Worm (Caenorhabditis elegans): Measurements from ENCODE around the gene Y39A1A.17.

Gene Y39A1A.17

DNA sequence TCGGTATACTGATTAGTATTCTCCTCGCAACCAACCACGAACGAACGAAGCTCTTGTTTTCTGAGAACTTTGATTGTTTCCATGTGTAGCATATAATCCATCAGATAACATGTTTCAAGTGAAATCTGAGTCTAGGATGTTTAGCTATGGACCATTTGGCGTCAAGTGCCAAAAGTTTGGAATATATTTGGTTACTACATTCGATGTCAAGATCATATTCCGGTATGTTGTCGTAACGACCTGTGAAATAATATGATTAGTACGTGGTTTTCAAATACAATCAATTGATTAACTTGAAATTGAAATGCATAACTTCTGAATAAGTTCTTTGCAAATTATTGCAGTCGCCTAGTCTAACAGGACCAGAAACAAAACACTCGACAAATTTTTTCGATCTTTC lies at the start of gene Y39A1A.17:
TSS of gene Y39A1A.17 (minus strand) at position 101 of the 400 bp plus-strand sequence.
- TF ChIP-seq nhr-11 (tag; optimal IDR thresholded peaks at IDR 0.05) (no peak), pha-4 (tag; optimal IDR thresholded peaks at IDR 0.05) (no peak), ref-2 (tag; optimal IDR thresholded peaks at IDR 0.05) (no peak), lin-11 (tag; optimal IDR thresholded peaks at IDR 0.05) (no peak), pqm-1 (tag; optimal IDR thresholded peaks at IDR 0.05) (no peak), lim-6 (tag; optimal IDR thresholded peaks at IDR 0.05) (no peak)

DNA sequence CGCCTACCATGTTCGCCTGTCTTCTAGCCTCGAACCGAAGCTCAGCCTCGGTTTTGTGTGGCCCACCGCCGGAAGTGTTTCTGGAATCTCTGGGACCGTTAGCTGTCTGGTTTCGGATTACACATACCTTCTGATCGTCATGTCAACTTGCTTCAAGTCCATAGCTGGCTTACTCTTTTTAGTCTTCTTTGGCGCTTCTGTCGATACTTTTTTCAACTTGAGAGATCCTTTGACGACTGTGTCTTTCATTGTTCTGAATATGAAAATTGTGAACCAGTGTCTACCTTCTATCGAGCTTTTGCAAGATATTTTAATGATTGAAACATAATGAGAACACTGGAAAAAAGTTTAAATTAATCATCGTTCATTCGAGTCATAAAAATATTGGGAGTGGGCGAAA lies 49.6 kb upstream of the Y39A1A.17 start, which contains the start of gene K01G5.8:
TSS of gene K01G5.8 (minus strand) at position 255 of the 400 bp plus-strand sequence.
- TF ChIP-seq elt-2 (tag; optimal IDR thresholded peaks at IDR 0.05) (no peak), unc-55 (GFP tag; optimal IDR thresholded peaks at IDR 0.05) (no peak), pag-3 (tag; optimal IDR thresholded peaks at IDR 0.05; ENCODE audit: borderline replicate concordance) (no peak), ttx-3 (tag; optimal IDR thresholded peaks at IDR 0.05) (no peak), hlh-15 (tag; optimal IDR thresholded peaks at IDR 0.05) (no peak), ceh-30 (tag; optimal IDR thresholded peaks at IDR 0.05) (no peak), C08G9.2 (tag; optimal IDR thresholded peaks at IDR 0.05) (no peak), C38D4.7 (GFP tag; optimal IDR thresholded peaks at IDR 0.05) (no peak), hlh-6 (tag; optimal IDR thresholded peaks at IDR 0.05) (no peak), fax-1 (tag; optimal IDR thresholded peaks at IDR 0.05) (no peak), hlh-13 (GFP tag; optimal IDR thresholded peaks at IDR 0.05) (no peak), ref-2 (tag; optimal IDR thresholded peaks at IDR 0.05) (no peak)

DNA sequence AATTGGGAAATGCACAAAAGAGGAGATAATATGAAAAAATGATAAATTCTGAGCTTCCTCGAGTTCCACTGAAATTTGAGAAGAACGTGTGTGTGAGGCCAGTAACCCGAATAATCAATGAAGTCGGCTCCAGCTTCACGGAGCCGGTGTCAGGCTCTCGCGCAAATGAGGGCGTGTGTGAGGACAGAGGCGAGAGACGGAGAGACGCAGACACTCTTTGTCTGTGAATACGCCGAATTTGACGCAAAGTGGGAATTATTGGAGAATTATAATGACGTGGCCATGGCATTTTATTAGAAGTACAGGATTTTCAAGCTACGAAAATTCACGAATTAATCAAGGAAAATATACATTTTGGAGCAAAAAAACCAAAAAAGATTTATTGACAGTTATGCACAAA lies 49.0 kb upstream of the Y39A1A.17 start:
- TF ChIP-seq elt-2 (tag; optimal IDR thresholded peaks at IDR 0.05) (peak; percentile 12), ama-1 (optimal IDR thresholded peaks at IDR 0.05) (peak; percentile 50), Y22D7AL.16 (tag; optimal IDR thresholded peaks at IDR 0.05) (no peak), pha-4 (tag; optimal IDR thresholded peaks at IDR 0.05) (no peak), ceh-34 (tag; optimal IDR thresholded peaks at IDR 0.05) (peak; percentile 78), nfya-1 (tag; optimal IDR thresholded peaks at IDR 0.05) (peak; percentile 9), C38D4.7 (GFP tag; optimal IDR thresholded peaks at IDR 0.05) (no peak), unc-42 (tag; optimal IDR thresholded peaks at IDR 0.05) (peak; percentile 30), sox-4 (tag; optimal IDR thresholded peaks at IDR 0.05) (no peak), ceh-48 (tag; optimal IDR thresholded peaks at IDR 0.05) (peak; percentile 68), tbx-2 (tag; optimal IDR thresholded peaks at IDR 0.05) (peak; percentile 34), ttx-3 (tag; optimal IDR thresholded peaks at IDR 0.05) (no peak), ceh-31 (tag; optimal IDR thresholded peaks at IDR 0.05) (peak; percentile 37)

DNA sequence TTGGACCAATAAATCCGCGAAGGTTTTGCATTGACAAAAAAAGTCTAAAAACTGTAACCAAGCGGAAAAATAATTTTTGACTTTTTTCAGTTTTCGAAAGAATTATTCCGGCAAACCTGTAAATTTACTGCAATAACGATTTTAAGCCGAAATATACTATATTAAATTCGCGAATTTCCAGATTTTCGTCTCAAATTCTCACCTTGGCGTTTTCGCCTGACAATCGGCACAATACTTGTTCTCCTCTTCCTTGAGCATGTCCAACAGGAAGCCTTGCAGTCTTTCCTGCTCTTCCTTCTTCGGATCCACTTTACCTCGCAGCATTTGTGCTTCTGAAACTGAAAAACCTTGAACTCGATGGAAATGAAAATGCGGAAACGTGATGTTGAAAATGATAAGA lies 48.5 kb upstream of the Y39A1A.17 start, which contains the start of gene smap-1:
TSS of gene smap-1 (minus strand) at position 338 of the 400 bp plus-strand sequence.
- TF ChIP-seq elt-2 (tag; optimal IDR thresholded peaks at IDR 0.05), result no peak
- TF ChIP-seq ceh-6 (GFP tag; optimal IDR thresholded peaks at IDR 0.05), result no peak
- no peak for TF ChIP-seq tbx-2 (tag; optimal IDR thresholded peaks at IDR 0.05)
- TF ChIP-seq ceh-24 (tag; optimal IDR thresholded peaks at IDR 0.05), result no peak
- no peak for TF ChIP-seq fkh-10 (GFP tag; optimal IDR thresholded peaks at IDR 0.05)
- TF ChIP-seq ceh-9 (tag; optimal IDR thresholded peaks at IDR 0.05), result no peak
- no peak for TF ChIP-seq T23F11.4 (GFP tag; optimal IDR thresholded peaks at IDR 0.05)
- TF ChIP-seq nhr-11 (tag; optimal IDR thresholded peaks at IDR 0.05), result no peak

DNA sequence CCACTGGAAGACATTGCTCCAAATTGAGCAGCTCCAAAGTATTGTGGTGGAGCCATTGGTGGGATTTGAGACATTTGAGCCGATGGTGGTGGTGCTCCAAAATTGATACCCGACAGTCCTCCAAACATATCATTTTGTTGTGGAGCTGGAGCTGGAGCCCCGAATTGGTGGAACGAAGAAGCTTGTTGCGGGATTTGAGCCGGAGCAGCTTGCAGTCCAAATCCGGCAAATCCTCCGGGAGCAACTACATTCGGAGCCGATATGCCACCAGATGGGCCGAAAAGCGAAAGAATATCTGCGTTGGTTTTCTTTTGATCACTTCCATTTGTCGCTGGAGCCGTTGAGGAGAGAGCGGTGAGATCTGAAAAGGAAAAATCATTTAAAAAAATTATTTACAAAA lies 47.2 kb upstream of the Y39A1A.17 start:
- TF ChIP-seq fax-1 (tag; optimal IDR thresholded peaks at IDR 0.05) (no peak), ceh-9 (tag; optimal IDR thresholded peaks at IDR 0.05) (no peak), pag-3 (tag; optimal IDR thresholded peaks at IDR 0.05; ENCODE audit: borderline replicate concordance) (no peak), hlh-8 (tag; optimal IDR thresholded peaks at IDR 0.05) (no peak), pha-2 (tag; optimal IDR thresholded peaks at IDR 0.05) (no peak), C08G9.2 (tag; optimal IDR thresholded peaks at IDR 0.05) (no peak), pha-4 (tag; optimal IDR thresholded peaks at IDR 0.05) (no peak), ceh-34 (tag; optimal IDR thresholded peaks at IDR 0.05) (no peak), sox-2 (GFP tag; IDR thresholded peaks at IDR 0.05) (no peak)
